Fruit fly (Drosophila melanogaster) whole organism, embryonic: ENCODE measurements around the gene Sf3b3.

ENCODE experiments used
- ATbp ChIP-seq: fragments of 200-800 bp; sonication (Bioruptor generic); optimal IDR thresholded peaks from 2 replicates; lab custom pipeline; 2017; ENCODE audit warnings: missing biosample characterization, mild to moderate bottlenecking, missing genetic modification characterization, missing genetic modification reagents
- Awh ChIP-seq: fragments of 200-800 bp; sonication (Bioruptor generic); IDR thresholded peaks from 2 replicates; pipeline ENCODE4, ENCODE4 v1.3.6; 2022; ENCODE audit warnings: missing biosample characterization, missing genetic modification characterization
- Bdp1 ChIP-seq: fragments of 200-800 bp; sonication (Bioruptor generic); optimal IDR thresholded peaks from 3 replicates; lab custom pipeline; 2016; ENCODE audit warnings: missing biosample characterization, missing genetic modification characterization
- BtbVII ChIP-seq: fragments of 200-800 bp; sonication (Bioruptor generic); optimal IDR thresholded peaks from 3 replicates; lab custom pipeline; 2017; ENCODE audit warnings: missing biosample characterization, mild to moderate bottlenecking, missing genetic modification characterization
- CG10267 ChIP-seq: fragments of 200-800 bp; sonication (Bioruptor generic); optimal IDR thresholded peaks from 2 replicates; lab custom pipeline; 2018; ENCODE audit warnings: missing biosample characterization, mild to moderate bottlenecking, missing genetic modification characterization, moderate library complexity
- CG10431 ChIP-seq: fragments of 200-800 bp; sonication (Bioruptor generic); optimal IDR thresholded peaks from 3 replicates; lab custom pipeline; 2018; ENCODE audit warnings: missing biosample characterization, mild to moderate bottlenecking, missing genetic modification characterization
- CG10543 ChIP-seq: fragments of 200-800 bp; sonication (Bioruptor generic); optimal IDR thresholded peaks from 3 replicates; lab custom pipeline; 2017; ENCODE audit warnings: missing biosample characterization, mild to moderate bottlenecking, missing genetic modification characterization, moderate library complexity
- CG11695 ChIP-seq: fragments of 200-800 bp; sonication (Bioruptor generic); IDR thresholded peaks from 3 replicates; pipeline ENCODE4 v1.3.6; 2022; ENCODE audit warnings: missing biosample characterization, missing genetic modification characterization
- CG12071 ChIP-seq: fragments of 200-800 bp; sonication (Bioruptor generic); optimal IDR thresholded peaks from 3 replicates; lab custom pipeline; 2018; ENCODE audit warnings: missing biosample characterization, mild to moderate bottlenecking, missing genetic modification characterization
- CG12236 ChIP-seq: fragments of 200-800 bp; sonication (Bioruptor generic); optimal IDR thresholded peaks from 2 replicates; lab custom pipeline; 2016; ENCODE audit warnings: missing biosample characterization, missing genetic modification characterization
- CG1233 ChIP-seq: fragments of 200-800 bp; sonication (Bioruptor generic); optimal IDR thresholded peaks from 4 replicates; lab custom pipeline; 2018; ENCODE audit warnings: missing biosample characterization, mild to moderate bottlenecking, missing genetic modification characterization
- CG13424 ChIP-seq: fragments of 200-800 bp; sonication (Bioruptor generic); optimal IDR thresholded peaks from 2 replicates; lab custom pipeline; 2019; ENCODE audit warnings: missing biosample characterization, mild to moderate bottlenecking, missing genetic modification characterization, moderate library complexity
- CG16863 ChIP-seq: fragments of 200-800 bp; sonication (Bioruptor generic); optimal IDR thresholded peaks from 3 replicates; lab custom pipeline; 2016; ENCODE audit warnings: missing biosample characterization, missing genetic modification characterization
- CG17328 ChIP-seq: fragments of 200-800 bp; sonication (Bioruptor generic); IDR thresholded peaks from 2 replicates; pipeline ENCODE4 v1.3.6; 2022; ENCODE audit warnings: missing biosample characterization, missing genetic modification characterization
- CG30403 ChIP-seq: fragments of 200-800 bp; sonication (Bioruptor generic); optimal IDR thresholded peaks from 3 replicates; lab custom pipeline; 2016; ENCODE audit warnings: missing biosample characterization, missing genetic modification characterization
- CG4360 ChIP-seq: fragments of 200-800 bp; sonication (Bioruptor generic); IDR thresholded peaks from 2 replicates; pipeline ENCODE4 v1.3.6; 2022; ENCODE audit warnings: missing biosample characterization, missing genetic modification characterization
- CG4424 ChIP-seq: fragments of 200-800 bp; sonication (Bioruptor generic); optimal IDR thresholded peaks from 3 replicates; lab custom pipeline; 2016; ENCODE audit warnings: missing biosample characterization, missing genetic modification characterization
- CG4707 ChIP-seq: fragments of 200-800 bp; sonication (Bioruptor generic); optimal IDR thresholded peaks from 2 replicates; lab custom pipeline; 2018; ENCODE audit warnings: missing biosample characterization, mild to moderate bottlenecking, missing genetic modification characterization, moderate library complexity
- CG6175 ChIP-seq: fragments of 200-800 bp; sonication (Bioruptor generic); IDR thresholded peaks from 3 replicates; pipeline ENCODE4 v1.3.6; 2022; ENCODE audit warnings: missing biosample characterization, missing genetic modification characterization
- CG6765 ChIP-seq: fragments of 200-800 bp; sonication (Bioruptor generic); optimal IDR thresholded peaks from 3 replicates; lab custom pipeline; 2017; ENCODE audit warnings: missing biosample characterization, mild to moderate bottlenecking, missing genetic modification characterization
- CG6854 ChIP-seq: fragments of 200-800 bp; sonication (Bioruptor generic); optimal IDR thresholded peaks from 3 replicates; lab custom pipeline; 2017; ENCODE audit warnings: missing biosample characterization, mild to moderate bottlenecking, missing genetic modification characterization
- CG7987 ChIP-seq: fragments of 200-800 bp; sonication (Bioruptor generic); optimal IDR thresholded peaks from 2 replicates; lab custom pipeline; 2018; ENCODE audit warnings: missing biosample characterization, mild to moderate bottlenecking, missing genetic modification characterization, moderate library complexity
- CG8281 ChIP-seq: fragments of 200-800 bp; sonication (Bioruptor generic); optimal IDR thresholded peaks from 2 replicates; lab custom pipeline; 2018; ENCODE audit warnings: missing biosample characterization, mild to moderate bottlenecking, missing genetic modification characterization, moderate library complexity
- CG9797 ChIP-seq: fragments of 200-800 bp; sonication (Bioruptor generic); optimal IDR thresholded peaks from 3 replicates; lab custom pipeline; 2018; ENCODE audit warnings: missing biosample characterization, mild to moderate bottlenecking, missing genetic modification characterization
- CTCF ChIP-seq: fragments of 200-800 bp; sonication (Bioruptor generic); optimal IDR thresholded peaks from 2 replicates; lab custom pipeline; 2017; ENCODE audit warnings: missing biosample characterization, mild to moderate bottlenecking, missing genetic modification characterization, moderate library complexity
- Chrac-16 ChIP-seq: fragments of 200-800 bp; sonication (Bioruptor generic); optimal IDR thresholded peaks from 3 replicates; lab custom pipeline; 2016; ENCODE audit warnings: missing biosample characterization, missing genetic modification characterization
- Dbx ChIP-seq: fragments of 200-800 bp; sonication (Bioruptor generic); IDR thresholded peaks from 3 replicates; pipeline ENCODE4 v1.3.6; 2022; ENCODE audit warnings: missing biosample characterization, missing genetic modification characterization
- HLH54F ChIP-seq: fragments of 200-800 bp; sonication (Bioruptor generic); optimal IDR thresholded peaks from 3 replicates; lab custom pipeline; 2016; ENCODE audit warnings: missing biosample characterization, missing genetic modification characterization
- Hmr ChIP-seq: fragments of 200-800 bp; sonication (Bioruptor generic); optimal IDR thresholded peaks from 3 replicates; lab custom pipeline; 2017; ENCODE audit warnings: mild to moderate bottlenecking, missing biosample characterization, missing genetic modification reagents, missing genetic modification characterization
- Hr39 ChIP-seq: fragments of >200 bp; optimal IDR thresholded peaks from 2 replicates; lab custom pipeline; 2017
- Max ChIP-seq: fragments of 200-800 bp; sonication (Bioruptor generic); optimal IDR thresholded peaks from 2 replicates; lab custom pipeline; 2016; ENCODE audit warnings: missing biosample characterization, mild to moderate bottlenecking, missing genetic modification characterization
- Ssrp ChIP-seq: fragments of 200-800 bp; sonication (Bioruptor generic); optimal IDR thresholded peaks from 2 replicates; lab custom pipeline; 2018; ENCODE audit warnings: missing biosample characterization, mild to moderate bottlenecking, missing genetic modification characterization, moderate library complexity
- Xrp1 ChIP-seq: fragments of 200-800 bp; sonication (Bioruptor generic); IDR thresholded peaks from 2 replicates; pipeline ENCODE4 v1.3.6; 2022; ENCODE audit warnings: missing biosample characterization, missing genetic modification characterization
- ash1 ChIP-seq: fragments of 200-800 bp; sonication (Bioruptor generic); optimal IDR thresholded peaks from 2 replicates; lab custom pipeline; 2018; ENCODE audit warnings: missing biosample characterization, mild to moderate bottlenecking, missing genetic modification characterization
- cad ChIP-seq: fragments of >200 bp; optimal IDR thresholded peaks from 2 replicates; lab custom pipeline; 2017; ENCODE audit warnings: missing biosample characterization, missing genetic modification characterization
- cato ChIP-seq: fragments of 200-800 bp; sonication (Bioruptor generic); optimal IDR thresholded peaks from 2 replicates; lab custom pipeline; 2016; ENCODE audit warnings: missing biosample characterization, missing genetic modification characterization, borderline replicate concordance
- crol ChIP-seq: fragments of 200-800 bp; sonication (Bioruptor generic); IDR thresholded peaks from 2 replicates; pipeline ENCODE4 v1.3.6; 2022; ENCODE audit warnings: missing biosample characterization, missing genetic modification characterization
- exex ChIP-seq: fragments of 200-800 bp; sonication (Bioruptor generic); optimal IDR thresholded peaks from 4 replicates; lab custom pipeline; 2018; ENCODE audit warnings: missing biosample characterization, mild to moderate bottlenecking, missing genetic modification characterization, moderate library complexity
- gt ChIP-seq: fragments of 200-800 bp; sonication (Bioruptor generic); IDR thresholded peaks from 2 replicates; pipeline ENCODE4 v1.3.6; 2022; ENCODE audit warnings: missing biosample characterization, missing genetic modification characterization
- jumu ChIP-seq: fragments of 200-800 bp; sonication (Bioruptor generic); optimal IDR thresholded peaks from 3 replicates; lab custom pipeline; 2016; ENCODE audit warnings: missing biosample characterization, missing genetic modification characterization
- nerfin-2 ChIP-seq: fragments of 200-800 bp; sonication (Bioruptor generic); IDR thresholded peaks from 2 replicates; pipeline ENCODE4 v1.3.6; 2022; ENCODE audit warnings: missing biosample characterization, missing genetic modification characterization; ENCODE audit not compliant: partially characterized antibody
- ro ChIP-seq: fragments of 200-800 bp; sonication (Bioruptor generic); IDR thresholded peaks from 2 replicates; pipeline ENCODE4 v1.3.6; 2022; ENCODE audit warnings: missing biosample characterization, missing genetic modification characterization
- scrt ChIP-seq: fragments of 200-800 bp; sonication (Bioruptor generic); optimal IDR thresholded peaks from 2 replicates; lab custom pipeline; 2018; ENCODE audit warnings: missing biosample characterization, mild to moderate bottlenecking, missing genetic modification characterization, moderate library complexity
- sens-2 ChIP-seq: fragments of 200-800 bp; sonication (Bioruptor generic); IDR thresholded peaks from 2 replicates; pipeline ENCODE4 v1.3.6; 2022; ENCODE audit warnings: missing biosample characterization, missing genetic modification characterization
- shn ChIP-seq: fragments of 200-800 bp; sonication (Bioruptor generic); optimal IDR thresholded peaks from 3 replicates; lab custom pipeline; 2016; ENCODE audit warnings: missing biosample characterization, missing genetic modification characterization
- slbo ChIP-seq: fragments of 200-800 bp; sonication (Bioruptor generic); IDR thresholded peaks from 2 replicates; pipeline ENCODE4 v1.3.6; 2022; ENCODE audit warnings: missing biosample characterization, missing genetic modification characterization
- slou ChIP-seq: fragments of 200-800 bp; sonication (Bioruptor generic); optimal IDR thresholded peaks from 3 replicates; lab custom pipeline; 2016; ENCODE audit warnings: missing biosample characterization, missing genetic modification characterization
- vfl ChIP-seq: fragments of 200-800 bp; sonication (Bioruptor generic); optimal IDR thresholded peaks from 2 replicates; lab custom pipeline; 2016; ENCODE audit warnings: missing biosample characterization, missing genetic modification characterization
- vvl ChIP-seq: fragments of 200-800 bp; sonication (Bioruptor generic); IDR thresholded peaks from 2 replicates; pipeline ENCODE4 v1.3.6; 2022; ENCODE audit warnings: missing biosample characterization, missing genetic modification characterization
- wor ChIP-seq: fragments of 200-800 bp; sonication (Bioruptor generic); IDR thresholded peaks from 2 replicates; pipeline ENCODE4 v1.3.6; 2022; ENCODE audit warnings: missing biosample characterization, missing genetic modification characterization
- z ChIP-seq: fragments of 200-800 bp; sonication (Bioruptor generic); IDR thresholded peaks from 3 replicates; pipeline ENCODE4 v1.3.6; 2022; ENCODE audit warnings: missing biosample characterization, missing genetic modification characterization

The Sf3b3 gene

dm6 chr3L:832897-833857 is at the start of gene Sf3b3 (continued):
- TF ChIP-seq CG12071 (GFP tag; lab: Kevin White, UChicago) (no peak), scrt (no peak), crol (GFP tag; lab: Robert Waterston, UW) (no peak), BtbVII (peak; percentile 7), vvl (0 out of 2 replicates have a peak, but pooled peaks have one; percentile 36), wor (no peak), CG10431 (no peak), CG6854 (GFP tag; lab: Kevin White, UChicago) (no peak), CG9797 (GFP tag; lab: Kevin White, UChicago) (no peak), Xrp1 (GFP tag; lab: Robert Waterston, UW) (no peak), Bdp1 (no peak), CG7987 (peak; percentile 28), slou (GFP tag; lab: Kevin White, UChicago) (no peak), Awh (no peak), CG16863 (GFP tag; lab: Kevin White, UChicago) (no peak), jumu (GFP tag; lab: Kevin White, UChicago) (no peak), ash1 (no peak), sens-2 (no peak), gt (GFP tag; lab: Robert Waterston, UW) (no peak), CG4360 (GFP tag; lab: Robert Waterston, UW) (no peak), CG10543 (GFP tag; lab: Kevin White, UChicago) (no peak), CG1233 (GFP tag; lab: Kevin White, UChicago) (peak; percentile 22), CG4707 (GFP tag; lab: Kevin White, UChicago) (no peak), CG6765 (GFP tag; lab: Kevin White, UChicago) (no peak), nerfin-2 (GFP tag; lab: Robert Waterston, UW) (no peak), CG12236 (GFP tag; lab: Kevin White, UChicago) (no peak), Ssrp (no peak), shn (GFP tag; lab: Kevin White, UChicago) (no peak), slbo (peak; percentile 47), Dbx (peak; percentile 60; the same call in 1 of the 3 replicates), z (GFP tag; lab: Robert Waterston, UW) (no peak), CG8281 (tag; lab: Kevin White, UChicago) (no peak), CG30403 (GFP tag; lab: Kevin White, UChicago) (peak; percentile 6), CG11695 (0 out of 3 replicates have a peak, but pooled peaks have one; percentile 5), HLH54F (GFP tag; lab: Kevin White, UChicago) (no peak), CG4424 (GFP tag; lab: Kevin White, UChicago) (peak; percentile 23), ATbp (no peak), Hmr (no peak), Max (GFP tag; lab: Kevin White, UChicago) (no peak), Chrac-16 (GFP tag; lab: Kevin White, UChicago) (no peak), cato (GFP tag; lab: Kevin White, UChicago) (no peak), CG10267 (tag; lab: Kevin White, UChicago) (no peak), vfl (GFP tag; lab: Kevin White, UChicago) (no peak), exex (tag; lab: Kevin White, UChicago) (no peak), Hr39 (lab: Kevin White, UChicago) (no peak), CG6175 (GFP tag; lab: Robert Waterston, UW) (no peak), CG17328 (0 out of 2 replicates have a peak, but pooled peaks have one; percentile 4), CTCF (no peak), ro (no peak), cad (GFP tag; lab: Kevin White, UChicago) (no peak), CG13424 (no peak)
